Fruit fly (Drosophila melanogaster) whole organism: ENCODE data around the gene CG43091.

Source experiments
- CG8478 ChIP-seq: fragments of >200 bp; optimal IDR thresholded peaks from 2 replicates; lab custom pipeline; 2018; ENCODE audit warnings: inconsistent platforms
- EcR ChIP-seq, 2 experiments: fragments of >200 bp; optimal IDR thresholded peaks; 2 replicates each; lab custom pipeline; 2017; ENCODE audit warnings: missing biosample characterization in 2 of 2, missing genetic modification characterization in 2 of 2, missing genetic modification reagents in 2 of 2
- pan ChIP-seq: fragments of >200 bp; optimal IDR thresholded peaks from 2 replicates; lab custom pipeline; 2017
- psq ChIP-seq: fragments of >200 bp; optimal IDR thresholded peaks from 2 replicates; lab custom pipeline; 2017
- usp ChIP-seq: fragments of >200 bp; optimal IDR thresholded peaks from 2 replicates; lab custom pipeline; 2017; ENCODE audit warnings: missing biosample characterization, missing genetic modification characterization, mixed read lengths

- TF ChIP-seq usp (no peak), CG8478 (lab: Kevin White, UChicago) (no peak), pan (lab: Kevin White, UChicago) (no peak), EcR (GFP tag; optimal IDR thresholded peaks at IDR 0.05; lab: Kevin White, UChicago) (no peak), psq (lab: Kevin White, UChicago) (no peak)
Observed at dm6 chr3R:22757117-22757516, 11.4 kb downstream of the CG43091 start.
